Worm (Caenorhabditis elegans): Measurements from ENCODE around the gene mbk-1.
A peak's percentile ranks its signal among the peaks of the same experiment; 100 is the strongest.

DNA sequence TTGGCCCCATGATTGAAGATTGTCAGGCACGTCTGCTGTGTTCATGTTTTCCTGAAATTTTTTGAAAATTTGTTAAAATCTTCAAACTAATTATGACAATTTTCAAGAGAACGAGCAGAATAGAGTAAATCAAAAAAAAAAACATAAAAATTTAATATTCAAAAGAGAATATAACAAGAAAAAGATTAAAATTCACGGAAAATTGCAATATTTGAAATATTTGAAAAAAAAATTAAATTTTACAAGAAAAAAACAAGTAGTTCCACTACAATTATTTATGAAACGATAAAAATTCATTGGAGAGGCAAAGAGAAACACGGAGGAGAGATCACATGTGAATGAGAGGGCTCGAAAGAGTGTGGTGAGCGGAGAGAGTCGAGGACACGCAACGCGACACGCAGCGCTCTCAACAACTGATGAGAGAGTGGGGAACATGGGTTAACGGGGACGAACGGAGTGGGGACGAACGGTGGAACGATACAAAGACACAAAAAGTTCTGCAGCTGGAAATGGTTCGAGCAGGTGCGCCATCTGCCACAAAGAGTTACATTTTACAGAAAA is at the start of gene mbk-1:
- TF ChIP-seq C16A3.4 (tag; optimal IDR thresholded peaks at IDR 0.05), result peak; percentile 60
- TF ChIP-seq nhr-28 (tag; optimal IDR thresholded peaks at IDR 0.05), result no peak
- no peak for TF ChIP-seq lir-3 (tag; optimal IDR thresholded peaks at IDR 0.05; ENCODE audit: poor library complexity)
- TF ChIP-seq unc-62 (GFP tag; optimal IDR thresholded peaks at IDR 0.05), result no peak
- TF ChIP-seq ceh-88 (GFP tag; IDR thresholded peaks at IDR 0.05), result no peak
- TF ChIP-seq pqm-1 (tag; optimal IDR thresholded peaks at IDR 0.05), result no peak
- peak; percentile 48 to 76 for TF ChIP-seq lsy-2 (tag; optimal IDR thresholded peaks at IDR 0.05)
- peak; percentile 43 for TF ChIP-seq unc-86 (tag; optimal IDR thresholded peaks at IDR 0.05)
- no peak for TF ChIP-seq fkh-4 (tag; optimal IDR thresholded peaks at IDR 0.05; ENCODE audit: borderline replicate concordance)
- peak in 2 of 3 experiments; percentile 28 to 41 for TF ChIP-seq dpl-1 (GFP tag; optimal IDR thresholded peaks at IDR 0.05)
- no peak for TF ChIP-seq isw-1 (GFP tag; IDR thresholded peaks at IDR 0.05)
- TF ChIP-seq tbx-2 (tag; optimal IDR thresholded peaks at IDR 0.05), result peak; percentile 60
- peak; percentile 47 for TF ChIP-seq nhr-19 (GFP tag; conservative IDR thresholded peaks at IDR 0.05)
